Worm (Caenorhabditis elegans) whole organism, L4/young adult: Measurements from ENCODE around the gene W09G12.10.

Source experiments
- W03F9.2 ChIP-seq: fragments of 150-350 bp; optimal IDR thresholded peaks from 2 replicates; lab custom pipeline; 2014; ENCODE audit warnings: missing biosample characterization, missing genetic modification characterization
- dao-5 ChIP-seq: sonication (generic microtip); optimal IDR thresholded peaks from 2 replicates; lab custom pipeline; 2016; ENCODE audit warnings: missing genotype, missing genetic modification characterization, moderate library complexity, missing compliant biosample characterization
- him-1 ChIP-seq: sonication (generic microtip); optimal IDR thresholded peaks from 2 replicates; lab custom pipeline; 2016; ENCODE audit warnings: missing genotype, missing genetic modification reagents, missing genetic modification characterization, missing compliant biosample characterization

W09G12.10 gene

ce11 chrIV:1239686-1240085, 18.6 kb upstream of the W09G12.10 start, which contains the start of gene F38A1.8:
F38A1.8 (minus strand) TSS chrIV:1239852.
- TF ChIP-seq him-1, result no peak
- TF ChIP-seq W03F9.2, result no peak
- no peak for TF ChIP-seq dao-5 (tag; lab: Kevin White, UChicago)

ce11 chrIV:1238147-1238546, 17.1 kb upstream of the W09G12.10 start:
- no peak for TF ChIP-seq W03F9.2
- TF ChIP-seq dao-5 (tag; lab: Kevin White, UChicago), result no peak
- no peak for TF ChIP-seq him-1

- TF ChIP-seq W03F9.2 (no peak), him-1 (no peak), dao-5 (tag; lab: Kevin White, UChicago) (no peak)
Measured at ce11 chrIV:1235785-1236184, 14.7 kb upstream of the W09G12.10 start.

ce11 chrIV:1234780-1235179, 13.7 kb upstream of the W09G12.10 start:
- TF ChIP-seq W03F9.2, result no peak
- no peak for TF ChIP-seq him-1
- no peak for TF ChIP-seq dao-5 (tag; lab: Kevin White, UChicago)

ce11 chrIV:1232419-1233145, 11.5 kb upstream of the W09G12.10 start:
- TF ChIP-seq dao-5 (tag; lab: Kevin White, UChicago) (no peak), him-1 (no peak), W03F9.2 (no peak)

ce11 chrIV:1231589-1231988, 10.5 kb upstream of the W09G12.10 start, which contains the start of gene W09G12.6:
W09G12.6 (plus strand) TSS chrIV:1231889.
- TF ChIP-seq W03F9.2, result no peak
- no peak for TF ChIP-seq him-1
- no peak for TF ChIP-seq dao-5 (tag; lab: Kevin White, UChicago)

- TF ChIP-seq W03F9.2 (no peak), dao-5 (tag; lab: Kevin White, UChicago) (no peak), him-1 (no peak)
Measured at ce11 chrIV:1228675-1229130, 7.6 kb upstream of the W09G12.10 start, which contains the start of gene W09G12.7. W09G12.7 (plus strand) TSS chrIV:1229080.

- no peak for TF ChIP-seq dao-5 (tag; lab: Kevin White, UChicago)
- TF ChIP-seq him-1, result no peak
- TF ChIP-seq W03F9.2, result no peak
Measured at ce11 chrIV:1225596-1226232, 4.6 kb upstream of the W09G12.10 start, which contains the start of gene W09G12.8. W09G12.8 (plus strand) TSS chrIV:1226182.

- TF ChIP-seq him-1 (no peak), dao-5 (tag; lab: Kevin White, UChicago) (no peak), W03F9.2 (no peak)
Measured at ce11 chrIV:1224781-1225180, 3.7 kb upstream of the W09G12.10 start.

- TF ChIP-seq dao-5 (tag; lab: Kevin White, UChicago) (no peak), W03F9.2 (no peak), him-1 (no peak)
Measured at ce11 chrIV:1216290-1216689, 4.8 kb downstream of the W09G12.10 start, which contains the start of gene W09G12.9. W09G12.9 (plus strand) TSS chrIV:1216590.

ce11 chrIV:1215536-1215935, 5.6 kb downstream of the W09G12.10 start:
- TF ChIP-seq dao-5 (tag; lab: Kevin White, UChicago), result no peak
- TF ChIP-seq him-1, result no peak
- no peak for TF ChIP-seq W03F9.2

ce11 chrIV:1213192-1213591, 7.9 kb downstream of the W09G12.10 start:
- no peak for TF ChIP-seq him-1
- TF ChIP-seq W03F9.2, result no peak
- TF ChIP-seq dao-5 (tag; lab: Kevin White, UChicago), result no peak

- TF ChIP-seq him-1 (no peak), W03F9.2 (no peak), dao-5 (tag; lab: Kevin White, UChicago) (no peak)
Measured at ce11 chrIV:1212357-1212756, 8.7 kb downstream of the W09G12.10 start.

- TF ChIP-seq him-1 (no peak), W03F9.2 (no peak), dao-5 (tag; lab: Kevin White, UChicago) (no peak)
Measured at ce11 chrIV:1211902-1212301, 9.2 kb downstream of the W09G12.10 start.

ce11 chrIV:1209813-1210212, 11.3 kb downstream of the W09G12.10 start:
- TF ChIP-seq dao-5 (tag; lab: Kevin White, UChicago), result no peak
- TF ChIP-seq him-1, result no peak
- TF ChIP-seq W03F9.2, result no peak
